Fruit fly (Drosophila melanogaster): ENCODE measurements around the gene Ir75a.

The Ir75a gene

dm6 chr3L:17846169-17846981 lies 28.7 kb upstream of the Ir75a start, which contains the start of the genes MED19 and CG7430 (continued):
- TF ChIP-seq MBD-R2 (GFP tag; IDR thresholded peaks at IDR 0.05) (peak; percentile 42; the same call in 1 of the 2 replicates), CG17186 (GFP tag; optimal IDR thresholded peaks at IDR 0.05) (no peak), dan (GFP tag; IDR thresholded peaks at IDR 0.05) (no peak), CG17361 (GFP tag; IDR thresholded peaks at IDR 0.05) (peak; percentile 54; the same call in 2 of the 3 replicates), CG43689 (GFP tag; IDR thresholded peaks at IDR 0.05) (no peak), Opbp (GFP tag; IDR thresholded peaks at IDR 0.05; ENCODE audit: partially characterized antibody) (peak; percentile 60; the same call in 2 of the 3 replicates), CG17912 (GFP tag; optimal IDR thresholded peaks at IDR 0.05) (peak; percentile 31), pb (GFP tag; optimal IDR thresholded peaks at IDR 0.05) (no peak), Ets65A (GFP tag) (peak; percentile 65), CG13296 (GFP tag; optimal IDR thresholded peaks at IDR 0.05) (peak; percentile 12), CG9932 (GFP tag; IDR thresholded peaks at IDR 0.05) (peak; percentile 47), Ets97D (GFP tag; optimal IDR thresholded peaks at IDR 0.05) (peak; percentile 72), Nf-YC (tag; optimal IDR thresholded peaks at IDR 0.05) (peak; percentile 2), Stat92E (GFP tag; optimal IDR thresholded peaks at IDR 0.05) (peak in 1 of 3 experiments; percentile 14), h (optimal IDR thresholded peaks at IDR 0.05) (no peak), jumu (GFP tag; optimal IDR thresholded peaks at IDR 0.05) (no peak), CG4424 (GFP tag; optimal IDR thresholded peaks at IDR 0.05) (peak; percentile 9), Lhr (GFP tag; optimal IDR thresholded peaks at IDR 0.05) (peak; percentile 79), bbx (GFP tag; IDR thresholded peaks at IDR 0.05; ENCODE audit: partially characterized antibody) (peak; percentile 56; the same call in 1 of the 2 replicates), CoRest (tag; optimal IDR thresholded peaks at IDR 0.05) (peak; percentile 46), nau (GFP tag; optimal IDR thresholded peaks at IDR 0.05) (no peak), CG8290 (GFP tag; optimal IDR thresholded peaks at IDR 0.05) (peak; percentile 11), CG8290 (tag; optimal IDR thresholded peaks at IDR 0.05) (peak in 1 of 2 experiments; percentile 68), salm (tag; optimal IDR thresholded peaks at IDR 0.05) (peak; percentile 28), her (GFP tag; optimal IDR thresholded peaks at IDR 0.05) (peak; percentile 46), CG17328 (GFP tag; IDR thresholded peaks at IDR 0.05) (0 out of 2 replicates have a peak, but pooled peaks have one; percentile 7), MESR4 (GFP tag; optimal IDR thresholded peaks at IDR 0.05) (peak; percentile 100), ac (GFP tag; optimal IDR thresholded peaks at IDR 0.05) (peak; percentile 34), CG42726 (GFP tag; IDR thresholded peaks at IDR 0.05; ENCODE audit: partially characterized antibody) (peak; percentile 49; the same call in 1 of the 2 replicates), CG7271 (tag; optimal IDR thresholded peaks at IDR 0.05) (peak; percentile 51), inv (GFP tag; IDR thresholded peaks at IDR 0.05; ENCODE audit: partially characterized antibody) (0 out of 2 replicates have a peak, but pooled peaks have one; percentile 11), CG15696 (tag; optimal IDR thresholded peaks at IDR 0.05) (no peak), Kr (GFP tag; optimal IDR thresholded peaks at IDR 0.05) (no peak), tio (GFP tag; optimal IDR thresholded peaks at IDR 0.05) (no peak), Adf1 (GFP tag; IDR thresholded peaks at IDR 0.05) (peak; percentile 36; the same call in 1 of the 2 replicates), pum (GFP tag; optimal IDR thresholded peaks at IDR 0.05) (no peak), zen (tag; optimal IDR thresholded peaks at IDR 0.05) (peak; percentile 61), chm (GFP tag; IDR thresholded peaks at IDR 0.05) (0 out of 2 replicates have a peak, but pooled peaks have one; percentile 37), CG10147 (GFP tag; optimal IDR thresholded peaks at IDR 0.05) (peak; percentile 27), CG15269 (tag; optimal IDR thresholded peaks at IDR 0.05) (no peak), grau (tag; optimal IDR thresholded peaks at IDR 0.05) (peak; percentile 8), Mes4 (GFP tag; optimal IDR thresholded peaks at IDR 0.05) (no peak), slp2 (GFP tag; optimal IDR thresholded peaks at IDR 0.05) (no peak), CG2712 (tag; optimal IDR thresholded peaks at IDR 0.05) (peak; percentile 26), CG9437 (GFP tag; optimal IDR thresholded peaks at IDR 0.05) (peak; percentile 20), CG2199 (GFP tag; IDR thresholded peaks at IDR 0.05) (no peak), CrebB (tag; optimal IDR thresholded peaks at IDR 0.05) (peak; percentile 28), dm (GFP tag; optimal IDR thresholded peaks at IDR 0.05) (peak; percentile 34), YL-1 (GFP tag; optimal IDR thresholded peaks at IDR 0.05) (peak; percentile 90)

All from whole organism, embryonic.